Worm (Caenorhabditis elegans) whole organism, midembryonic: ENCODE measurements around the gene ife-4.
A peak's percentile ranks its signal among the peaks of the same experiment; 100 is the strongest.

ENCODE experiments used
- T22C8.4 ChIP-seq: fragments of 200-800 bp; sonication (Bioruptor generic); IDR thresholded peaks from 2 replicates; pipeline ENCODE4 v1.3.6; 2022; ENCODE audit warnings: missing genetic modification characterization, missing compliant biosample characterization
- cog-1 ChIP-seq: sonication (generic microtip); optimal IDR thresholded peaks from 2 replicates; lab custom pipeline; 2016; ENCODE audit warnings: missing genetic modification characterization, missing compliant biosample characterization
- flt-1 ChIP-seq: fragments of 200-800 bp; sonication (Bioruptor generic); IDR thresholded peaks from 2 replicates; pipeline ENCODE4 v1.3.6; 2022; ENCODE audit warnings: missing genetic modification characterization, missing compliant biosample characterization
- klf-2 ChIP-seq: fragments of 200-800 bp; sonication (Bioruptor generic); conservative IDR thresholded peaks from 2 replicates; pipeline ENCODE4 v1.3.6; 2022; ENCODE audit warnings: missing genetic modification reagents, missing genetic modification characterization, missing compliant biosample characterization
- med-1 ChIP-seq: sonication (generic microtip); optimal IDR thresholded peaks from 2 replicates; lab custom pipeline; 2017; ENCODE audit warnings: missing genetic modification characterization, mild to moderate bottlenecking, missing compliant biosample characterization, antibody characterized with exemption, missing genetic modification reagents; ENCODE audit not compliant: insufficient read depth
- ref-1 ChIP-seq: fragments of 200-800 bp; sonication (Bioruptor generic); conservative IDR thresholded peaks from 2 replicates; pipeline ENCODE4 v1.3.6; 2022; ENCODE audit warnings: missing genetic modification reagents, missing genetic modification characterization, missing compliant biosample characterization
- tab-1 ChIP-seq: fragments of 200-800 bp; sonication (Bioruptor generic); IDR thresholded peaks from 2 replicates; pipeline ENCODE4 v1.3.6; 2022; ENCODE audit warnings: missing genetic modification characterization, missing compliant biosample characterization
- ztf-23 ChIP-seq: fragments of 200-800 bp; sonication (Bioruptor generic); IDR thresholded peaks from 2 replicates; pipeline ENCODE4 v1.3.6; 2022; ENCODE audit warnings: missing genetic modification reagents, missing genetic modification characterization, missing compliant biosample characterization
- ztf-29 ChIP-seq: fragments of 200-800 bp; sonication (Bioruptor generic); IDR thresholded peaks from 2 replicates; pipeline ENCODE4 v1.3.6; 2022; ENCODE audit warnings: missing genetic modification reagents, missing genetic modification characterization, missing compliant biosample characterization

The ife-4 gene

ce11 chrX:1108874-1109273 is 4.9 kb downstream of the ife-4 start:
- no peak for TF ChIP-seq T22C8.4
- TF ChIP-seq ref-1 (GFP tag; lab: Robert Waterston, UW), result no peak
- no peak for TF ChIP-seq tab-1 (GFP tag; lab: Robert Waterston, UW)
- TF ChIP-seq med-1 (GFP tag; lab: Kevin White, UChicago), result no peak
- TF ChIP-seq ztf-23 (GFP tag; lab: Robert Waterston, UW), result no peak

DNA sequence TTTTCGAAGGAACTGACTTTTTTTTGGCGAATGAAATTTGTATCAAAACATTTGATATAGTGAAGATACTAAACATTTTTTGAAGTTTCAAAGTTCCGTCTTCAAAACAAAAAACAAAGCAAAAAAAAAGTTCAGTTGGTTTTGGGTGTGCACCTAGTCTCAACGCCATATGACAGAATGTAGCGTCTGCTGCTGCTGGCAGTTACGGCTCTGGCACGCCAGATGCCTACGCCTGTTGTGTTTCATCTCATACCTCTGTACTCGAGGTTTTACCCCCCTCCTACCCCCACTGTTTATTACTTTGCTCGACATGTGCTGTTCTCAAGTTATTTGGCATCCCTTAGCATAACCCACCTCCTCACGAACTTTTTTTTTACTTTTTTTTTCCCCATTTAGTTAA is 6.7 kb downstream of the ife-4 start:
- no peak for TF ChIP-seq T22C8.4

- TF ChIP-seq flt-1 (GFP tag; lab: Robert Waterston, UW), result no peak
- no peak for TF ChIP-seq cog-1 (tag; lab: Kevin White, UChicago)
- no peak for TF ChIP-seq ztf-23 (GFP tag; lab: Robert Waterston, UW)
- no peak for TF ChIP-seq tab-1 (GFP tag; lab: Robert Waterston, UW)
- no peak for TF ChIP-seq ztf-29 (GFP tag; lab: Robert Waterston, UW)
- no peak for TF ChIP-seq ref-1 (GFP tag; lab: Robert Waterston, UW)
- no peak for TF ChIP-seq T22C8.4
- TF ChIP-seq med-1 (GFP tag; lab: Kevin White, UChicago), result no peak
- TF ChIP-seq klf-2 (GFP tag; lab: Robert Waterston, UW), result no peak
Observed at ce11 chrX:1111603-1112002, 7.6 kb downstream of the ife-4 start, which contains the start of gene C05D9.3. C05D9.3 (plus strand) TSS chrX:1111903.

ce11 chrX:1115207-1115606 is 11.2 kb downstream of the ife-4 start:
- no peak for TF ChIP-seq T22C8.4

- TF ChIP-seq ref-1 (GFP tag; lab: Robert Waterston, UW) (no peak), ztf-29 (GFP tag; lab: Robert Waterston, UW) (no peak), tab-1 (GFP tag; lab: Robert Waterston, UW) (no peak), med-1 (GFP tag; lab: Kevin White, UChicago) (no peak), cog-1 (tag; lab: Kevin White, UChicago) (no peak), flt-1 (GFP tag; lab: Robert Waterston, UW) (no peak), T22C8.4 (no peak), klf-2 (GFP tag; lab: Robert Waterston, UW) (no peak), ztf-23 (GFP tag; lab: Robert Waterston, UW) (no peak)
Observed at ce11 chrX:1117252-1117651, 13.2 kb downstream of the ife-4 start.

ce11 chrX:1119305-1119704 is 15.3 kb downstream of the ife-4 start, which contains the start of gene C05D9.7:
C05D9.7 (minus strand) TSS chrX:1119405.
- TF ChIP-seq klf-2 (GFP tag; lab: Robert Waterston, UW) (no peak), ztf-23 (GFP tag; lab: Robert Waterston, UW) (no peak), flt-1 (GFP tag; lab: Robert Waterston, UW) (no peak), ztf-29 (GFP tag; lab: Robert Waterston, UW) (no peak), tab-1 (GFP tag; lab: Robert Waterston, UW) (no peak), cog-1 (tag; lab: Kevin White, UChicago) (no peak), T22C8.4 (no peak), ref-1 (GFP tag; lab: Robert Waterston, UW) (no peak), med-1 (GFP tag; lab: Kevin White, UChicago) (no peak)

- TF ChIP-seq T22C8.4, result peak; percentile 52
- TF ChIP-seq ztf-29 (GFP tag; lab: Robert Waterston, UW), result no peak
- TF ChIP-seq cog-1 (tag; lab: Kevin White, UChicago), result peak; percentile 80
- no peak for TF ChIP-seq tab-1 (GFP tag; lab: Robert Waterston, UW)
- TF ChIP-seq ztf-23 (GFP tag; lab: Robert Waterston, UW), result no peak
- no peak for TF ChIP-seq ref-1 (GFP tag; lab: Robert Waterston, UW)
- no peak for TF ChIP-seq med-1 (GFP tag; lab: Kevin White, UChicago)
- 0 out of 2 replicates have a peak, but pooled peaks have one; percentile 54 for TF ChIP-seq flt-1 (GFP tag; lab: Robert Waterston, UW)
- no peak for TF ChIP-seq klf-2 (GFP tag; lab: Robert Waterston, UW)
Observed at ce11 chrX:1120326-1120725, 16.3 kb downstream of the ife-4 start.

DNA sequence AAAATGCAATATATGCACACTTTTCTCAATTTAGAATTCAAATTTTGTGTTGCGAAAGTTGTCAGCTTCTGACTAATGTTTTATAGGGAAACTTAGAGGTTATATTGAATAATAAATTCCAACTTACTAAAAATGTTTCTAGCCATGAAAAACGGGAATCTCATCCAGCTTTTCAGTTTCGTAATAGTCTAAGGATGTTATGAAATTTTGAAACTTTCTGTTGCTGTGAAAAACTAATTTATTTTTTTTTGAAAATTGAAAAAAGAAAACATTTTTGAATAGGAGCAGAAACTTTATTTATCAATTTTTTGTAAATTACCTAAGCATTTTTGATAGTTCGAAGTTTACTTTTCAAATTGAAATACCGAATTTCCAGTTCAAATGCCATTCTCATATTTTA is 17.6 kb downstream of the ife-4 start:
- TF ChIP-seq ztf-29 (GFP tag; lab: Robert Waterston, UW) (no peak), ref-1 (GFP tag; lab: Robert Waterston, UW) (no peak), cog-1 (tag; lab: Kevin White, UChicago) (no peak), klf-2 (GFP tag; lab: Robert Waterston, UW) (no peak), T22C8.4 (no peak), ztf-23 (GFP tag; lab: Robert Waterston, UW) (no peak), flt-1 (GFP tag; lab: Robert Waterston, UW) (no peak), med-1 (GFP tag; lab: Kevin White, UChicago) (no peak), tab-1 (GFP tag; lab: Robert Waterston, UW) (no peak)

ce11 chrX:1122198-1122597 is 18.2 kb downstream of the ife-4 start:
- TF ChIP-seq T22C8.4 (no peak), flt-1 (GFP tag; lab: Robert Waterston, UW) (no peak), tab-1 (GFP tag; lab: Robert Waterston, UW) (no peak), cog-1 (tag; lab: Kevin White, UChicago) (no peak), ztf-23 (GFP tag; lab: Robert Waterston, UW) (no peak), ref-1 (GFP tag; lab: Robert Waterston, UW) (no peak), ztf-29 (GFP tag; lab: Robert Waterston, UW) (no peak), med-1 (GFP tag; lab: Kevin White, UChicago) (no peak), klf-2 (GFP tag; lab: Robert Waterston, UW) (no peak)

- no peak for TF ChIP-seq T22C8.4
- no peak for TF ChIP-seq tab-1 (GFP tag; lab: Robert Waterston, UW)
- TF ChIP-seq med-1 (GFP tag; lab: Kevin White, UChicago), result no peak
- TF ChIP-seq ztf-23 (GFP tag; lab: Robert Waterston, UW), result no peak
- TF ChIP-seq flt-1 (GFP tag; lab: Robert Waterston, UW), result no peak
- no peak for TF ChIP-seq klf-2 (GFP tag; lab: Robert Waterston, UW)
- no peak for TF ChIP-seq cog-1 (tag; lab: Kevin White, UChicago)
- TF ChIP-seq ref-1 (GFP tag; lab: Robert Waterston, UW), result no peak
- no peak for TF ChIP-seq ztf-29 (GFP tag; lab: Robert Waterston, UW)
Observed at ce11 chrX:1123471-1123870, 19.5 kb downstream of the ife-4 start.
